Worm (Caenorhabditis elegans): ENCODE measurements around the gene aexr-2.

Gene aexr-2

ce11 chrX:6644971-6645704 is 13.8 kb upstream of the aexr-2 start, which contains the start of gene C56E10.3:
Gene C56E10.3, plus strand, starts transcription at chrX:6645654.
- TF ChIP-seq F39B2.1 (GFP tag; IDR thresholded peaks at IDR 0.05) (no peak), nhr-80 (tag; optimal IDR thresholded peaks at IDR 0.05) (peak; percentile 56), cebp-1 (GFP tag; IDR thresholded peaks at IDR 0.05) (peak; percentile 54; the same call in 1 of the 2 replicates), cebp-1 (tag; optimal IDR thresholded peaks at IDR 0.05) (peak; percentile 63), ceh-58 (GFP tag; IDR thresholded peaks at IDR 0.05) (no peak), pha-4 (tag; optimal IDR thresholded peaks at IDR 0.05) (peak; percentile 77), ztf-6 (GFP tag; IDR thresholded peaks at IDR 0.05) (no peak)

DNA sequence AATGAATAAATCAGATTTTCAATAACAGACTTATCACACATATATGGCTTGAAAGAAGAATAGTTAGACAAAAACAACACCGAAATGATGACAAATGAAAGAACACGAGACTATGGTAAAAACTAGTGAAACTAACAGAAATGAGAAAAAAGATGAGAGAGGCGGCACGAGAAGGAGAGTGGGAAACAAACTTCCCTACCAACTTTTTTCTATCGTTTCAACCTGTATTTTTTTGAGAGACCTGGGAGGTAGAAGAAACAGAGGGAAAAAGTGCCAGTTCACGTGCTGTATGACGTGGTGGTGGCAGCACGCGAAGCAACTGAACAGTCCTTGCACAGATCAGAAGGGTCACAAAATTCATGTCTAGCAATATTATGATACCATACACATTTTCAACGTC is 11.5 kb upstream of the aexr-2 start:
- TF ChIP-seq egl-44 (GFP tag; IDR thresholded peaks at IDR 0.05) (no peak), atf-7 (tag; optimal IDR thresholded peaks at IDR 0.05) (peak; percentile 28), dpl-1 (GFP tag; optimal IDR thresholded peaks at IDR 0.05) (no peak), xnd-1 (tag; optimal IDR thresholded peaks at IDR 0.05) (no peak), rcor-1 (GFP tag; IDR thresholded peaks at IDR 0.05) (no peak), ztf-26 (tag; optimal IDR thresholded peaks at IDR 0.05) (peak; percentile 23), zfh-2 (GFP tag; conservative IDR thresholded peaks at IDR 0.05) (no peak), nfya-2 (GFP tag; IDR thresholded peaks at IDR 0.05) (0 out of 2 replicates have a peak, but pooled peaks have one; percentile 6), mcd-1 (GFP tag; IDR thresholded peaks at IDR 0.05) (no peak), cebp-1 (GFP tag; IDR thresholded peaks at IDR 0.05) (0 out of 2 replicates have a peak, but pooled peaks have one; percentile 41), cebp-1 (tag; optimal IDR thresholded peaks at IDR 0.05) (peak; percentile 67), cebp-2 (GFP tag; IDR thresholded peaks at IDR 0.05) (no peak), Y95B8A.8 (GFP tag; IDR thresholded peaks at IDR 0.05) (no peak), hlh-12 (tag; optimal IDR thresholded peaks at IDR 0.05) (no peak), egrh-3 (GFP tag; IDR thresholded peaks at IDR 0.05) (no peak), chd-7 (tag; optimal IDR thresholded peaks at IDR 0.05) (no peak), madf-10 (tag; optimal IDR thresholded peaks at IDR 0.05) (no peak), die-1 (tag; optimal IDR thresholded peaks at IDR 0.05) (no peak), madf-6 (GFP tag; IDR thresholded peaks at IDR 0.05) (no peak), lin-26 (GFP tag; IDR thresholded peaks at IDR 0.05) (0 out of 2 replicates have a peak, but pooled peaks have one; percentile 31), K11D2.4 (GFP tag; IDR thresholded peaks at IDR 0.05) (0 out of 2 replicates have a peak, but pooled peaks have one; percentile 34), attf-5 (GFP tag; optimal IDR thresholded peaks at IDR 0.05) (peak; percentile 37), somi-1 (GFP tag; optimal IDR thresholded peaks at IDR 0.05) (peak; percentile 58), F49E8.2 (tag; optimal IDR thresholded peaks at IDR 0.05; ENCODE audit: insufficient read depth) (no peak), F22D6.2 (tag; optimal IDR thresholded peaks at IDR 0.05) (no peak), nhr-80 (tag; optimal IDR thresholded peaks at IDR 0.05) (peak; percentile 52), ztf-28 (GFP tag; IDR thresholded peaks at IDR 0.05) (no peak)

DNA sequence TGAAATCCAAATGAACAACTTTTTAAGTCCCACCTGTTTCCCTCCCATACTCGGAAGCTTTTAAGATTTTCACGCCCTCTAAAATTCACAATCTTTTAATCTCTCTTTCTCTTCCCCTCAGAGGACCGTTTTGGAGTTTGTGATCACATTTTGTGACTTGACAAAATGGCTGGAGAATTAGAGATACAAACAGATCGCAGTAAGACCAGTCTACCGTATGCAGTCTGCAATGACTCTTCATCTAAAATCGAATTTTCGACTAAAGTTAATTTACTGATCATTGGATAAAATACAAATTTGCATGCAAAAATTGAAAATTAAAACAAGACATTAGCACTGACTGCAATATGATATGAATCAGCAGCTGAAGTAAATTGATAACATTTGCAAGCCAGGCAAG is 10.2 kb upstream of the aexr-2 start:
- peak; percentile 33 for TF ChIP-seq nhr-80 (tag; optimal IDR thresholded peaks at IDR 0.05)
- no peak for TF ChIP-seq C17E4.6 (GFP tag; IDR thresholded peaks at IDR 0.05)
- TF ChIP-seq cebp-2 (GFP tag; IDR thresholded peaks at IDR 0.05) = no peak

DNA sequence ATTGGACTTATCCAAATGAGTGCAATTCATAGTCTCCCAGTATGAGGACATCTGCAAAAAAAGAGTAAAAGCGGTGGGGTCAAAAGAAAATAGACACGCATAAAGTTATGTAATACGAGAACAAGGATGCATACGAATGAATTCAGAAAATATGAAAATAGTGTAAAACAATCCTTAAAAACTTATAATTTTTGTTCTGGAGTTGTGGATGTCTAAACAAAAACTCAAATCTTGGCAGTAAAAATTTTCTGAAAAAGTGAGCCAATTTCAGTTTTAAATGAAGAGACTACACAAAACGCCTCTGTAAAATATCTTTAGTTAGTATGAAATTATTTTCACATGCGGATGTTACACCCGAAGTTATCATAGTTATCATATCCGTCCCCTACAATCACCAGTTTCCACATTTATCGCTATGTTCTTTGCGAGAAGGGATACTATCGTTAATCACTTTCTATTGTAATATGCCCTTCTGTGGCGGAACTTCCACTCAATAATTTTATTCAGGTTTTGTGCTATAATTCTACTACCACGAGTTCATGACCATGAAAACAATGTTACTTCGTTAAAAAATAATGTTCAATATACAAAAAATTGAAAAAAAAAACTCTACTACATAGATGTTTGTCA is 9.3 kb upstream of the aexr-2 start, which contains the start of gene nhr-120:
nhr-120 (minus strand) TSS at position 51 of the 630 bp plus-strand sequence.
- TF ChIP-seq F23B12.7 (tag; optimal IDR thresholded peaks at IDR 0.05; ENCODE audit: insufficient read depth) = no peak
- no peak for TF ChIP-seq Y95B8A.8 (GFP tag; IDR thresholded peaks at IDR 0.05)
- no peak for TF ChIP-seq lsl-1 (GFP tag; optimal IDR thresholded peaks at IDR 0.05)
- TF ChIP-seq sptf-2 (GFP tag; optimal IDR thresholded peaks at IDR 0.05) = no peak
- no peak for TF ChIP-seq die-1 (tag; optimal IDR thresholded peaks at IDR 0.05)
- TF ChIP-seq lin-54 (GFP tag; optimal IDR thresholded peaks at IDR 0.05) = no peak
- no peak for TF ChIP-seq rpc-1 (optimal IDR thresholded peaks at IDR 0.05)
- TF ChIP-seq rpc-1 (tag; optimal IDR thresholded peaks at IDR 0.05) = no peak
- no peak for TF ChIP-seq repo-1 (tag; optimal IDR thresholded peaks at IDR 0.05)
